Worm (Caenorhabditis elegans) whole organism, early embryonic: ENCODE measurements around the gene Y45F3A.8.

Experiments used
- B0310.2 ChIP-seq: sonication (generic microtip); optimal IDR thresholded peaks from 2 replicates; lab custom pipeline; 2016; ENCODE audit warnings: mild to moderate bottlenecking, missing genetic modification characterization, missing compliant biosample characterization
- F13C5.2 ChIP-seq: sonication (generic microtip); optimal IDR thresholded peaks from 2 replicates; lab custom pipeline; 2017; ENCODE audit warnings: mild to moderate bottlenecking, missing genetic modification characterization, inconsistent platforms, missing compliant biosample characterization
- aly-1 ChIP-seq: sonication (generic microtip); optimal IDR thresholded peaks from 2 replicates; lab custom pipeline; 2016; ENCODE audit warnings: missing genetic modification characterization, missing compliant biosample characterization
- ama-1 ChIP-seq: fragments of 150-350 bp; optimal IDR thresholded peaks from 2 replicates; lab custom pipeline; 2014
- ceh-13 ChIP-seq: fragments of 200-800 bp; sonication (Bioruptor generic); optimal IDR thresholded peaks from 2 replicates; lab custom pipeline; 2018; ENCODE audit warnings: mild to moderate bottlenecking, missing genetic modification characterization, missing compliant biosample characterization
- ceh-36 ChIP-seq: sonication (generic microtip); optimal IDR thresholded peaks from 2 replicates; lab custom pipeline; 2016; ENCODE audit warnings: missing genetic modification characterization, inconsistent platforms, missing compliant biosample characterization
- ets-7 ChIP-seq: sonication (generic microtip); optimal IDR thresholded peaks from 2 replicates; lab custom pipeline; 2016; ENCODE audit warnings: missing genotype, missing genetic modification characterization, missing compliant biosample characterization
- flt-1 ChIP-seq: fragments of 200-800 bp; sonication (Bioruptor generic); IDR thresholded peaks from 2 replicates; pipeline ENCODE4 v1.3.6; 2022; ENCODE audit warnings: missing genetic modification characterization, missing compliant biosample characterization
- hmbx-1 ChIP-seq: sonication (generic microtip); optimal IDR thresholded peaks from 2 replicates; lab custom pipeline; 2016; ENCODE audit warnings: mild to moderate bottlenecking, missing genetic modification characterization, missing compliant biosample characterization
- hmg-4 ChIP-seq: fragments of 200-800 bp; sonication (Bioruptor generic); optimal IDR thresholded peaks from 2 replicates; lab custom pipeline; 2018; ENCODE audit warnings: mild to moderate bottlenecking, missing genetic modification characterization, missing compliant biosample characterization
- hnd-1 ChIP-seq: sonication (generic microtip); optimal IDR thresholded peaks from 2 replicates; lab custom pipeline; 2016; ENCODE audit warnings: missing genetic modification characterization, missing compliant biosample characterization
- pes-1 ChIP-seq: fragments of 200-800 bp; sonication (Bioruptor generic); IDR thresholded peaks from 2 replicates; pipeline ENCODE4 v1.3.6; 2022; ENCODE audit warnings: missing genetic modification reagents, missing genetic modification characterization, missing compliant biosample characterization
- scrt-1 ChIP-seq: fragments of 200-800 bp; sonication (Bioruptor generic); IDR thresholded peaks from 2 replicates; pipeline ENCODE4 v1.3.6; 2022; ENCODE audit warnings: missing genetic modification characterization, missing compliant biosample characterization
- sea-1 ChIP-seq: fragments of 200-800 bp; sonication (Bioruptor generic); conservative IDR thresholded peaks from 2 replicates; pipeline ENCODE4 v1.3.6; 2022; ENCODE audit warnings: missing genetic modification characterization, missing compliant biosample characterization
- tbx-11 ChIP-seq: fragments of 200-800 bp; sonication (Bioruptor generic); IDR thresholded peaks from 2 replicates; pipeline ENCODE4 v1.3.6; 2022; ENCODE audit warnings: missing genetic modification characterization, missing compliant biosample characterization
- tbx-37 ChIP-seq: fragments of 200-800 bp; sonication (Bioruptor generic); conservative IDR thresholded peaks from 2 replicates; pipeline ENCODE4 v1.3.6; 2022; ENCODE audit warnings: missing genetic modification reagents, missing genetic modification characterization, missing compliant biosample characterization
- tra-4 ChIP-seq: sonication (generic microtip); optimal IDR thresholded peaks from 2 replicates; lab custom pipeline; 2017; ENCODE audit warnings: missing genetic modification characterization, missing compliant biosample characterization

Y45F3A.8 gene

ce11 chrIII:10621208-10621607 is 28.6 kb upstream of the Y45F3A.8 start, which contains the start of the genes lron-10 and hpr-9:
TSS of gene lron-10 (minus strand) at chrIII:10621369.
TSS of gene hpr-9 (plus strand) at chrIII:10621551.
- TF ChIP-seq hnd-1 (tag; lab: Kevin White, UChicago) (no peak), pes-1 (0 out of 2 replicates have a peak, but pooled peaks have one; percentile 56), tbx-37 (GFP tag; lab: Robert Waterston, UW) (peak; percentile 51; the same call in 1 of the 2 replicates), F13C5.2 (tag; lab: Kevin White, UChicago) (no peak)

- no peak for TF ChIP-seq tbx-11 (GFP tag; lab: Robert Waterston, UW)
- TF ChIP-seq tbx-37 (GFP tag; lab: Robert Waterston, UW) = no peak
- no peak for TF ChIP-seq B0310.2 (tag; lab: Kevin White, UChicago)
- TF ChIP-seq hnd-1 (tag; lab: Kevin White, UChicago) = no peak
- no peak for TF ChIP-seq flt-1 (GFP tag; lab: Robert Waterston, UW)
- no peak for TF ChIP-seq pes-1
- no peak for TF ChIP-seq hmg-4 (GFP tag; lab: Kevin White, UChicago)
- TF ChIP-seq ceh-13 (GFP tag; lab: Kevin White, UChicago) = no peak
- no peak for TF ChIP-seq hmbx-1 (tag; lab: Kevin White, UChicago)
- no peak for TF ChIP-seq F13C5.2 (tag; lab: Kevin White, UChicago)
Observed at ce11 chrIII:10615166-10615565, 22.5 kb upstream of the Y45F3A.8 start, which contains the start of gene mrpl-22. TSS of gene mrpl-22 (plus strand) at chrIII:10615466.

- no peak for TF ChIP-seq tbx-37 (GFP tag; lab: Robert Waterston, UW)
- TF ChIP-seq flt-1 (GFP tag; lab: Robert Waterston, UW) = no peak
- TF ChIP-seq aly-1 (tag; lab: Kevin White, UChicago) = no peak
- no peak for TF ChIP-seq tbx-11 (GFP tag; lab: Robert Waterston, UW)
- TF ChIP-seq hmbx-1 (tag; lab: Kevin White, UChicago) = no peak
Observed at ce11 chrIII:10612333-10612732, 19.7 kb upstream of the Y45F3A.8 start, which contains the start of gene Y39A1A.24. TSS of gene Y39A1A.24 (plus strand) at chrIII:10612633.

ce11 chrIII:10608161-10608560 is 15.5 kb upstream of the Y45F3A.8 start:
- TF ChIP-seq ets-7 (tag; lab: Kevin White, UChicago) (no peak), hmbx-1 (tag; lab: Kevin White, UChicago) (no peak), ceh-36 (tag; lab: Kevin White, UChicago) (no peak), B0310.2 (tag; lab: Kevin White, UChicago) (no peak), tbx-11 (GFP tag; lab: Robert Waterston, UW) (no peak), scrt-1 (GFP tag; lab: Robert Waterston, UW) (no peak), tra-4 (tag; lab: Kevin White, UChicago) (no peak), flt-1 (GFP tag; lab: Robert Waterston, UW) (no peak), hnd-1 (tag; lab: Kevin White, UChicago) (no peak), F13C5.2 (tag; lab: Kevin White, UChicago) (no peak), ceh-13 (GFP tag; lab: Kevin White, UChicago) (no peak), aly-1 (tag; lab: Kevin White, UChicago) (no peak), ama-1 (lab: Kevin White, UChicago) (no peak)

ce11 chrIII:10605049-10605448 is 12.4 kb upstream of the Y45F3A.8 start, which contains the start of gene rabx-5:
TSS of gene rabx-5 (plus strand) at chrIII:10605349.
- TF ChIP-seq ets-7 (tag; lab: Kevin White, UChicago) (no peak), flt-1 (GFP tag; lab: Robert Waterston, UW) (no peak), pes-1 (no peak), F13C5.2 (tag; lab: Kevin White, UChicago) (no peak), hmg-4 (GFP tag; lab: Kevin White, UChicago) (no peak), sea-1 (no peak), scrt-1 (GFP tag; lab: Robert Waterston, UW) (no peak), tra-4 (tag; lab: Kevin White, UChicago) (no peak), hnd-1 (tag; lab: Kevin White, UChicago) (no peak), aly-1 (tag; lab: Kevin White, UChicago) (no peak), ama-1 (lab: Kevin White, UChicago) (no peak), B0310.2 (tag; lab: Kevin White, UChicago) (no peak), hmbx-1 (tag; lab: Kevin White, UChicago) (no peak), ceh-36 (tag; lab: Kevin White, UChicago) (no peak), ceh-13 (GFP tag; lab: Kevin White, UChicago) (no peak), tbx-37 (GFP tag; lab: Robert Waterston, UW) (no peak), tbx-11 (GFP tag; lab: Robert Waterston, UW) (no peak)

ce11 chrIII:10604325-10604724 is 11.7 kb upstream of the Y45F3A.8 start:
- TF ChIP-seq tbx-11 (GFP tag; lab: Robert Waterston, UW) (no peak), aly-1 (tag; lab: Kevin White, UChicago) (no peak), F13C5.2 (tag; lab: Kevin White, UChicago) (no peak), scrt-1 (GFP tag; lab: Robert Waterston, UW) (no peak), sea-1 (no peak), B0310.2 (tag; lab: Kevin White, UChicago) (no peak), hmg-4 (GFP tag; lab: Kevin White, UChicago) (no peak), flt-1 (GFP tag; lab: Robert Waterston, UW) (no peak), hnd-1 (tag; lab: Kevin White, UChicago) (no peak), ceh-13 (GFP tag; lab: Kevin White, UChicago) (no peak), ceh-36 (tag; lab: Kevin White, UChicago) (no peak), ets-7 (tag; lab: Kevin White, UChicago) (no peak), tra-4 (tag; lab: Kevin White, UChicago) (no peak), hmbx-1 (tag; lab: Kevin White, UChicago) (no peak), tbx-37 (GFP tag; lab: Robert Waterston, UW) (no peak), pes-1 (no peak), ama-1 (lab: Kevin White, UChicago) (no peak)

- TF ChIP-seq scrt-1 (GFP tag; lab: Robert Waterston, UW) (no peak), tbx-37 (GFP tag; lab: Robert Waterston, UW) (no peak), tbx-11 (GFP tag; lab: Robert Waterston, UW) (no peak), tra-4 (tag; lab: Kevin White, UChicago) (no peak)
Observed at ce11 chrIII:10603248-10603647, 10.6 kb upstream of the Y45F3A.8 start, which contains the start of gene Y39A1A.2. TSS of gene Y39A1A.2 (minus strand) at chrIII:10603566.
